Worm (Caenorhabditis elegans): ENCODE results near the gene C32D5.12.

DNA sequence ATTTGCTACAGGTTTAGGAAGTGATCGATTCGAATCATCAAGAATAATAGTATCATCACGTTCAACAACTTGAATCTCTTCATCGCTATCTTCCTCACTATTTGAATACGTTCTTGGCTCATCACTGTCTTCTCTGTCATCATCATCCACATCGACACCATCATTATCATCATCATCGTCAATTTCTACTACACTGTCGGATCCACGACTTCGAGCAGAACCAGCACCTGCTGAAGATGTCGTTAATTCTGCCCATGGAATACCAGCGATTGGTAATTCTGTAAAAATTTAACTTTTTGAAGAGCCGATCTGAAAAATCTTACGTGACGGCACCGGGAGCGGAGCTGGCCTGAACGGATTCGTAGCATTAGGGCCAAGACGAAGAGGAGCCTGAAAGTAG lies 8.8 kb downstream of the C32D5.12 start:
- no peak for TF ChIP-seq ama-1 (optimal IDR thresholded peaks at IDR 0.05)
- no peak for TF ChIP-seq ets-4 (tag; optimal IDR thresholded peaks at IDR 0.05)
- no peak for TF ChIP-seq sdc-2 (tag; optimal IDR thresholded peaks at IDR 0.05)
- TF ChIP-seq unc-55 (GFP tag; optimal IDR thresholded peaks at IDR 0.05): no peak
